Fruit fly (Drosophila melanogaster) whole organism, pupa: ENCODE results near the gene EMC5.

ENCODE experiments used
- CG10348 ChIP-seq: fragments of 200-800 bp; sonication (Bioruptor generic); IDR thresholded peaks from 2 replicates; pipeline ENCODE4 v1.3.6; 2022; ENCODE audit warnings: missing biosample characterization, missing genetic modification characterization
- CG12605 ChIP-seq: fragments of 200-800 bp; sonication (Bioruptor generic); IDR thresholded peaks from 2 replicates; pipeline ENCODE4 v1.3.6; 2022; ENCODE audit warnings: missing biosample characterization, missing genetic modification characterization
- CG13204 ChIP-seq: fragments of 200-800 bp; sonication (Bioruptor generic); optimal IDR thresholded peaks from 2 replicates; lab custom pipeline; 2018; ENCODE audit warnings: missing biosample characterization, mild to moderate bottlenecking, missing genetic modification characterization, moderate library complexity
- CG14655 ChIP-seq: fragments of 200-800 bp; sonication (Bioruptor generic); optimal IDR thresholded peaks from 3 replicates; lab custom pipeline; 2017; ENCODE audit warnings: mild to moderate bottlenecking, missing biosample characterization, missing genetic modification reagents, missing genetic modification characterization
- CG15710 ChIP-seq: fragments of 200-800 bp; sonication (Bioruptor generic); optimal IDR thresholded peaks from 2 replicates; lab custom pipeline; 2018; ENCODE audit warnings: missing biosample characterization, mild to moderate bottlenecking, missing genetic modification characterization, moderate library complexity
- CG17806 ChIP-seq: fragments of 200-800 bp; sonication (Bioruptor generic); optimal IDR thresholded peaks from 2 replicates; lab custom pipeline; 2018; ENCODE audit warnings: missing biosample characterization, mild to moderate bottlenecking, missing genetic modification characterization, moderate library complexity
- CG32121 ChIP-seq: fragments of 200-800 bp; sonication (Bioruptor generic); IDR thresholded peaks from 2 replicates; pipeline ENCODE4 v1.3.6; 2022; ENCODE audit warnings: missing biosample characterization, missing genetic modification characterization
- CG34367 ChIP-seq: fragments of 200-800 bp; sonication (Bioruptor generic); optimal IDR thresholded peaks from 2 replicates; lab custom pipeline; 2018; ENCODE audit warnings: missing biosample characterization, mild to moderate bottlenecking, missing genetic modification characterization
- CG4496 ChIP-seq: fragments of 200-800 bp; sonication (Bioruptor generic); IDR thresholded peaks from 3 replicates; pipeline ENCODE4 v1.3.6; 2022; ENCODE audit warnings: missing biosample characterization, missing genetic modification characterization
- CG8159 ChIP-seq: fragments of 200-800 bp; sonication (Bioruptor generic); optimal IDR thresholded peaks from 3 replicates; lab custom pipeline; 2018; ENCODE audit warnings: missing biosample characterization, mild to moderate bottlenecking, missing genetic modification characterization, moderate library complexity
- CG8301 ChIP-seq: fragments of 200-800 bp; sonication (Bioruptor generic); optimal IDR thresholded peaks from 2 replicates; lab custom pipeline; 2018; ENCODE audit warnings: missing biosample characterization, mild to moderate bottlenecking, missing genetic modification characterization
- CG9948 ChIP-seq: fragments of 200-800 bp; sonication (Bioruptor generic); optimal IDR thresholded peaks from 2 replicates; lab custom pipeline; 2018; ENCODE audit warnings: missing biosample characterization, mild to moderate bottlenecking, missing genetic modification characterization, moderate library complexity
- D1 ChIP-seq: fragments of 200-800 bp; sonication (Bioruptor generic); optimal IDR thresholded peaks from 2 replicates; lab custom pipeline; 2018; ENCODE audit warnings: missing biosample characterization, mild to moderate bottlenecking, missing genetic modification characterization, moderate library complexity
- EcR ChIP-seq: fragments of 200-800 bp; sonication (Bioruptor generic); optimal IDR thresholded peaks from 3 replicates; lab custom pipeline; 2019; ENCODE audit warnings: missing biosample characterization, missing genetic modification characterization, mild to moderate bottlenecking, moderate library complexity, missing genetic modification reagents
- Ets98B ChIP-seq: fragments of 200-800 bp; sonication (Bioruptor generic); IDR thresholded peaks from 2 replicates; pipeline ENCODE4 v1.3.6; 2022; ENCODE audit warnings: missing biosample characterization, missing genetic modification characterization
- Pif1A ChIP-seq: fragments of 200-800 bp; sonication (Bioruptor generic); optimal IDR thresholded peaks from 3 replicates; lab custom pipeline; 2016; ENCODE audit warnings: missing biosample characterization, missing genetic modification characterization
- Pif1B ChIP-seq: fragments of 200-800 bp; sonication (Bioruptor generic); optimal IDR thresholded peaks from 3 replicates; lab custom pipeline; 2016; ENCODE audit warnings: missing biosample characterization, missing genetic modification characterization
- Snoo ChIP-seq: fragments of 200-800 bp; sonication (Bioruptor generic); optimal IDR thresholded peaks from 3 replicates; lab custom pipeline; 2017; ENCODE audit warnings: missing biosample characterization, mild to moderate bottlenecking, missing genetic modification characterization, inconsistent platforms
- fd96Ca ChIP-seq: fragments of 200-800 bp; sonication (Bioruptor generic); IDR thresholded peaks from 3 replicates; pipeline ENCODE4 v1.3.6; 2022; ENCODE audit warnings: missing biosample characterization, missing genetic modification characterization
- gl ChIP-seq: fragments of 200-800 bp; sonication (Bioruptor generic); optimal IDR thresholded peaks from 2 replicates; lab custom pipeline; 2018; ENCODE audit warnings: missing biosample characterization, mild to moderate bottlenecking, missing genetic modification characterization
- rn ChIP-seq: fragments of 200-800 bp; sonication (Bioruptor generic); IDR thresholded peaks from 2 replicates; pipeline ENCODE4 v1.3.6; 2022; ENCODE audit warnings: missing biosample characterization, missing genetic modification characterization

EMC5 gene

dm6 chr2L:18953512-18954254 is 33.8 kb upstream of the EMC5 start:
- TF ChIP-seq CG14655 (GFP tag; lab: Kevin White, UChicago), result peak; percentile 2
- peak; percentile 67 for TF ChIP-seq EcR (GFP tag; lab: Kevin White, UChicago)
- no peak for TF ChIP-seq CG8301 (tag; lab: Kevin White, UChicago)

- TF ChIP-seq gl (tag; lab: Kevin White, UChicago) (peak; percentile 32), Pif1B (GFP tag; lab: Kevin White, UChicago) (peak; percentile 12), CG8301 (tag; lab: Kevin White, UChicago) (no peak), fd96Ca (GFP tag; lab: Robert Waterston, UW) (no peak; the same call in 2 of the 3 replicates), EcR (GFP tag; lab: Kevin White, UChicago) (peak; percentile 57), CG32121 (GFP tag; lab: Robert Waterston, UW) (no peak; the same call in 1 of the 2 replicates), Pif1A (GFP tag; lab: Kevin White, UChicago) (no peak), CG12605 (0 out of 2 replicates have a peak, but pooled peaks have one; percentile 26), Ets98B (GFP tag; lab: Robert Waterston, UW) (peak; percentile 21; the same call in 1 of the 2 replicates)
Observed at dm6 chr2L:18954255-18954715, 33.2 kb upstream of the EMC5 start, which contains the start of gene CG10621. TSS of gene CG10621 (minus strand) at chr2L:18954431.

dm6 chr2L:18955666-18956065 is 31.8 kb upstream of the EMC5 start:
- TF ChIP-seq Ets98B (GFP tag; lab: Robert Waterston, UW) (no peak), CG32121 (GFP tag; lab: Robert Waterston, UW) (no peak), Pif1B (GFP tag; lab: Kevin White, UChicago) (no peak), gl (tag; lab: Kevin White, UChicago) (no peak), CG15710 (no peak), D1 (no peak), Snoo (tag; lab: Kevin White, UChicago) (no peak), CG14655 (GFP tag; lab: Kevin White, UChicago) (no peak), CG12605 (no peak), rn (GFP tag; lab: Robert Waterston, UW) (no peak), CG8159 (tag; lab: Kevin White, UChicago) (no peak)
- TF ChIP-seq, all 21 proteins: peak for 0

dm6 chr2L:18957142-18957674 is 30.3 kb upstream of the EMC5 start, which contains the start of gene Bhmt:
TSS of gene Bhmt (minus strand) at chr2L:18957311.
- TF ChIP-seq CG4496 (GFP tag; lab: Robert Waterston, UW) (peak; percentile 90), CG14655 (GFP tag; lab: Kevin White, UChicago) (peak; percentile 85), gl (tag; lab: Kevin White, UChicago) (peak; percentile 73), CG32121 (GFP tag; lab: Robert Waterston, UW) (peak; percentile 86), Snoo (tag; lab: Kevin White, UChicago) (peak; percentile 88), CG15710 (peak; percentile 89), CG12605 (peak; percentile 76), CG9948 (tag; lab: Kevin White, UChicago) (peak; percentile 77), CG10348 (GFP tag; lab: Robert Waterston, UW) (no peak), fd96Ca (GFP tag; lab: Robert Waterston, UW) (no peak; the same call in 1 of the 3 replicates), Pif1B (GFP tag; lab: Kevin White, UChicago) (peak; percentile 85), CG17806 (peak; percentile 87), Pif1A (GFP tag; lab: Kevin White, UChicago) (peak; percentile 82), D1 (peak; percentile 59), rn (GFP tag; lab: Robert Waterston, UW) (peak; percentile 69; the same call in 1 of the 2 replicates), CG34367 (tag; lab: Kevin White, UChicago) (peak; percentile 78), EcR (GFP tag; lab: Kevin White, UChicago) (peak; percentile 90), Ets98B (GFP tag; lab: Robert Waterston, UW) (peak; percentile 85), CG8301 (tag; lab: Kevin White, UChicago) (peak; percentile 79), CG13204 (no peak), CG8159 (tag; lab: Kevin White, UChicago) (peak; percentile 91)

dm6 chr2L:18965367-18966213 is 21.9 kb upstream of the EMC5 start:
- TF ChIP-seq CG34367 (tag; lab: Kevin White, UChicago) (no peak), CG9948 (tag; lab: Kevin White, UChicago) (peak; percentile 4)
- TF ChIP-seq, all 21 proteins: peak for 1
